Worm (Caenorhabditis elegans): ENCODE data around the gene vps-16.

ce11 chrIII:6395706-6396232, 37.3 kb upstream of the vps-16 start, which contains the start of gene oatr-1:
- TF ChIP-seq him-1 (tag; optimal IDR thresholded peaks at IDR 0.05) (no peak), W03F9.2 (tag; optimal IDR thresholded peaks at IDR 0.05) (no peak)

All from whole organism, L4/young adult.